Worm (Caenorhabditis elegans): Measurements from ENCODE around the gene lrr-1.

lrr-1 gene

ce11 chrII:5036128-5036527, at the start of gene lrr-1:
Gene lrr-1, minus strand, starts transcription at chrII:5036439.
- TF ChIP-seq nhr-28 (tag; optimal IDR thresholded peaks at IDR 0.05) (no peak), ZK546.5 (tag; optimal IDR thresholded peaks at IDR 0.05) (no peak), nhr-76 (tag; optimal IDR thresholded peaks at IDR 0.05) (no peak), arid-1 (GFP tag; conservative IDR thresholded peaks at IDR 0.05) (0 out of 2 replicates have a peak, but pooled peaks have one; percentile 29), dpl-1 (GFP tag; optimal IDR thresholded peaks at IDR 0.05) (no peak), unc-62 (GFP tag; optimal IDR thresholded peaks at IDR 0.05 in 1 of 2) (peak in 1 of 2 experiments; percentile 85), unc-62 (tag; optimal IDR thresholded peaks at IDR 0.05) (no peak)

- TF ChIP-seq nhr-28 (tag; optimal IDR thresholded peaks at IDR 0.05) (peak; percentile 38), ctbp-1 (GFP tag; IDR thresholded peaks at IDR 0.05) (no peak), ceh-32 (tag; optimal IDR thresholded peaks at IDR 0.05; ENCODE audit: poor library complexity) (no peak), unc-62 (GFP tag; optimal IDR thresholded peaks at IDR 0.05 in 1 of 2) (peak in 1 of 2 experiments; percentile 77), unc-62 (tag; optimal IDR thresholded peaks at IDR 0.05) (no peak), R02D3.7 (tag; optimal IDR thresholded peaks at IDR 0.05) (no peak), saeg-2 (GFP tag; IDR thresholded peaks at IDR 0.05) (no peak), vab-7 (GFP tag; IDR thresholded peaks at IDR 0.05) (no peak), hlh-30 (tag; optimal IDR thresholded peaks at IDR 0.05; ENCODE audit: insufficient read depth) (peak; percentile 17), aha-1 (tag) (peak; percentile 92), daf-16 (GFP tag; optimal IDR thresholded peaks at IDR 0.05) (no peak), daf-16 (tag; optimal IDR thresholded peaks at IDR 0.05) (peak; percentile 1)
Observed at ce11 chrII:5085450-5085849, 49.2 kb upstream of the lrr-1 start, which contains the start of gene txt-9. Gene txt-9, plus strand, starts transcription at chrII:5085785.

DNA sequence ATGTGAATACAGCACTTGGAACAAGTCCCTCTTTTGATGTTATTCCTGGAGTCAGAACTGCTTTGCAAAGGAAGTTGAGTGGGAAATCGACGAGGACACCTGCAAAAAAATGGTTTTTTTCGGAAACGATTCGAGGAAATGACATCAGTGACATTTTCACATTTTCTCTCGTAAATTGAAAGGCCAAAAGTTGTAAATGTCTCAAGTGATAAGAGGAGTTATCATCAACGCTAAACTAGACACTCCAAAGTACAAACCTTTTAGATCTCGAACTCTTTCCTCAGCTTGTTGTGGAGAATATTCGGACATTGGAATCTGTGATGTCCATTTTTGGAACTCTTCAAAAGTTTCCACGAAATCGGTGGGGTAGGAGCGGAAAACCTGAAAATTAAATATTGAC, 48.0 kb upstream of the lrr-1 start:
- peak; percentile 39 for TF ChIP-seq nhr-28 (tag; optimal IDR thresholded peaks at IDR 0.05)
- TF ChIP-seq Y48G9A.11 (GFP tag; IDR thresholded peaks at IDR 0.05), result no peak
- peak; percentile 25; the same call in 1 of the 2 replicates for TF ChIP-seq dmd-6 (GFP tag; IDR thresholded peaks at IDR 0.05)

- no peak for TF ChIP-seq nhr-76 (tag; optimal IDR thresholded peaks at IDR 0.05)
- TF ChIP-seq unc-130 (GFP tag; optimal IDR thresholded peaks at IDR 0.05), result no peak
- TF ChIP-seq nhr-237 (tag; optimal IDR thresholded peaks at IDR 0.05), result no peak
- TF ChIP-seq R02D3.7 (tag; optimal IDR thresholded peaks at IDR 0.05), result no peak
- TF ChIP-seq nhr-28 (tag; optimal IDR thresholded peaks at IDR 0.05), result no peak
- TF ChIP-seq F26F4.8 (GFP tag; conservative IDR thresholded peaks at IDR 0.05), result no peak
- TF ChIP-seq saeg-2 (GFP tag; IDR thresholded peaks at IDR 0.05), result no peak
- TF ChIP-seq nhr-102 (tag; optimal IDR thresholded peaks at IDR 0.05), result no peak
- TF ChIP-seq snpc-4 (tag; optimal IDR thresholded peaks at IDR 0.05), result no peak
Observed at ce11 chrII:5083341-5083740, 47.1 kb upstream of the lrr-1 start, which contains the start of gene C04G6.4. Gene C04G6.4, minus strand, starts transcription at chrII:5083441.

DNA sequence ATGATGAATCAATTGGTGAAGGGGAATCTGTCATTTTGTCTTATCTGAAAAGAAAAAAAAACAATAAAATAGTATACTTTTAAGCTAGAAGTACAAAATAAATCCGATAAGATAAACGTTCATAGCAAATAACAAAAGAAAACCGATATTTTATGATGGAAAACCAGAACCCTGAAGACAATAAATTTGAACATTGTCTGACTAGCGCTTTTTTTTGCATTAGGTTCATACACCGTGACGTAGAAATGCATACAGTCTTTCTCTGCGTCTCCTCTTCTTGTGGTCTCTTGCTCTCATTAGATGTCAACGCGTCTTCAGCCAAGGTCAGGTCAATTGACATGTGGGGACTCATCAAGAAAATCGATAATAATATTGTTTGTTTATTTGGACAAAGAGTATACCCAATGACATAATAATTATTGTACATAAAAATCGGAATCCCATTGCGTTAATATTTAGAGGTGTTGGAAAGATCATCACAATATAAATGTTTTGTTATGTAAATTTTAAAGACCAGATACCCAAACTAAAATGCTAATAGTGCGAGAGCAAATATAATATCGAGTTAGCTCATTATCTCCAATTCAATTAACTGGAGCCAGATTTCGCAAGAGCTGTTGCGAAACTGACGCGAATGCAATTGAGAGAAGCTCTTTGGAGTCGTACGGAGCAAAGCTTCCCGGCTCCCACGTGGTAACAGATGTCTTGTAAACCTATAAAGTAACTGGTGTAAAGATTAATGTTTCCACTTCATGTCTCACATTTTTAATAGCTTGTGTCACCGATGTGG, 45.1 kb upstream of the lrr-1 start, which contains the start of gene dsh-2:
TSS of gene dsh-2 (minus strand) at position 51 of the 790 bp plus-strand sequence.
- TF ChIP-seq ZK337.2 (GFP tag; IDR thresholded peaks at IDR 0.05) (no peak), tra-1 (GFP tag; IDR thresholded peaks at IDR 0.05) (no peak), arid-1 (GFP tag; conservative IDR thresholded peaks at IDR 0.05) (no peak), mdt-29 (GFP tag; IDR thresholded peaks at IDR 0.05) (no peak), hlh-11 (tag; optimal IDR thresholded peaks at IDR 0.05) (peak; percentile 55), zfp-2 (tag; optimal IDR thresholded peaks at IDR 0.05) (no peak), php-3 (GFP tag; IDR thresholded peaks at IDR 0.05) (no peak), dmd-9 (GFP tag; IDR thresholded peaks at IDR 0.05) (no peak), D1046.2 (GFP tag; IDR thresholded peaks at IDR 0.05) (no peak), lir-3 (tag; optimal IDR thresholded peaks at IDR 0.05) (no peak), cey-2 (tag; optimal IDR thresholded peaks at IDR 0.05; ENCODE audit: borderline replicate concordance, insufficient read depth) (no peak), nhr-102 (tag; optimal IDR thresholded peaks at IDR 0.05) (no peak), unc-130 (GFP tag; optimal IDR thresholded peaks at IDR 0.05) (peak; percentile 27), lin-15B (tag; optimal IDR thresholded peaks at IDR 0.05) (no peak), nhr-111 (GFP tag; optimal IDR thresholded peaks at IDR 0.05) (no peak), nhr-25 (tag; optimal IDR thresholded peaks at IDR 0.05; ENCODE audit: borderline replicate concordance, insufficient read depth) (no peak), pqm-1 (tag; optimal IDR thresholded peaks at IDR 0.05) (no peak), zag-1 (tag; optimal IDR thresholded peaks at IDR 0.05) (no peak), dpl-1 (GFP tag; optimal IDR thresholded peaks at IDR 0.05) (peak; percentile 77), Y75B8A.6 (GFP tag; IDR thresholded peaks at IDR 0.05) (no peak), mes-2 (tag; optimal IDR thresholded peaks at IDR 0.05; ENCODE audit: poor library complexity, severe bottlenecking) (peak; percentile 85), Y48G9A.11 (GFP tag; IDR thresholded peaks at IDR 0.05) (no peak), lin-1 (GFP tag; IDR thresholded peaks at IDR 0.05) (no peak), nhr-237 (tag; optimal IDR thresholded peaks at IDR 0.05) (no peak)
